Worm (Caenorhabditis elegans): ENCODE results near the gene hdl-2.

Gene hdl-2

ce11 chrIV:8866092-8866491 is 7.9 kb upstream of the hdl-2 start (continued):
- peak; percentile 23 for TF ChIP-seq lsy-12 (tag; optimal IDR thresholded peaks at IDR 0.05)

- TF ChIP-seq elt-2 (tag; optimal IDR thresholded peaks at IDR 0.05): peak; percentile 51
- TF ChIP-seq pha-4 (tag; optimal IDR thresholded peaks at IDR 0.05): peak; percentile 11
- TF ChIP-seq jun-1 (tag; optimal IDR thresholded peaks at IDR 0.05): no peak
Observed at ce11 chrIV:8867562-8867961, 6.4 kb upstream of the hdl-2 start.

- TF ChIP-seq ceh-9 (tag; optimal IDR thresholded peaks at IDR 0.05) (no peak), tbx-2 (tag; optimal IDR thresholded peaks at IDR 0.05) (no peak), egl-5 (tag; optimal IDR thresholded peaks at IDR 0.05) (no peak), lin-15B (tag; optimal IDR thresholded peaks at IDR 0.05) (peak; percentile 49), pha-4 (tag; optimal IDR thresholded peaks at IDR 0.05) (peak; percentile 75), lin-39 (tag; optimal IDR thresholded peaks at IDR 0.05) (no peak), ztf-11 (tag; optimal IDR thresholded peaks at IDR 0.05) (no peak), nhr-23 (tag; optimal IDR thresholded peaks at IDR 0.05) (peak; percentile 43), mdl-1 (tag; optimal IDR thresholded peaks at IDR 0.05) (no peak), elt-1 (tag; optimal IDR thresholded peaks at IDR 0.05) (no peak), nhr-25 (tag; optimal IDR thresholded peaks at IDR 0.05) (peak; percentile 9), R02D3.7 (tag; optimal IDR thresholded peaks at IDR 0.05) (no peak), ama-1 (optimal IDR thresholded peaks at IDR 0.05) (no peak), snpc-4 (tag; optimal IDR thresholded peaks at IDR 0.05) (peak; percentile 65)
Observed at ce11 chrIV:8869624-8870023, 4.3 kb upstream of the hdl-2 start, which contains the start of gene npp-23. Gene npp-23, minus strand, starts transcription at chrIV:8869679.

- no peak for TF ChIP-seq unc-39 (tag; optimal IDR thresholded peaks at IDR 0.05)
- no peak for TF ChIP-seq nhr-12 (tag; optimal IDR thresholded peaks at IDR 0.05)
- TF ChIP-seq R02D3.7 (tag; optimal IDR thresholded peaks at IDR 0.05): no peak
Observed at ce11 chrIV:8872958-8873357, 989 bp upstream of the hdl-2 start, which contains the start of gene C09G9.3. Gene C09G9.3, minus strand, starts transcription at chrIV:8873058.

ce11 chrIV:8879810-8880209 is 5.9 kb downstream of the hdl-2 start, which contains the start of gene npax-4:
Gene npax-4, minus strand, starts transcription at chrIV:8879910.
- TF ChIP-seq fos-1 (tag; optimal IDR thresholded peaks at IDR 0.05) (no peak), ceh-16 (tag; optimal IDR thresholded peaks at IDR 0.05) (no peak), pqm-1 (tag; optimal IDR thresholded peaks at IDR 0.05) (no peak), nhr-25 (tag; optimal IDR thresholded peaks at IDR 0.05) (no peak), mml-1 (tag; optimal IDR thresholded peaks at IDR 0.05) (no peak), nhr-12 (tag; optimal IDR thresholded peaks at IDR 0.05) (no peak), elt-3 (tag; optimal IDR thresholded peaks at IDR 0.05) (no peak), nhr-67 (tag; optimal IDR thresholded peaks at IDR 0.05) (no peak), nhr-237 (tag; optimal IDR thresholded peaks at IDR 0.05) (no peak)

- TF ChIP-seq ztf-11 (tag; optimal IDR thresholded peaks at IDR 0.05) (no peak), tbx-2 (tag; optimal IDR thresholded peaks at IDR 0.05) (no peak), daf-12 (tag; optimal IDR thresholded peaks at IDR 0.05) (no peak), pqm-1 (tag; optimal IDR thresholded peaks at IDR 0.05) (no peak), fkh-10 (GFP tag; optimal IDR thresholded peaks at IDR 0.05) (no peak)
Observed at ce11 chrIV:8881181-8881580, 7.2 kb downstream of the hdl-2 start, which contains the start of gene C09G9.8. Gene C09G9.8, plus strand, starts transcription at chrIV:8881481.

ce11 chrIV:8886228-8886627 is 12.3 kb downstream of the hdl-2 start, which contains the start of gene C09G9.5:
Gene C09G9.5, plus strand, starts transcription at chrIV:8886528.
- TF ChIP-seq snpc-4 (tag; optimal IDR thresholded peaks at IDR 0.05): no peak

- TF ChIP-seq fkh-2 (tag; optimal IDR thresholded peaks at IDR 0.05) (no peak), mml-1 (tag; optimal IDR thresholded peaks at IDR 0.05) (no peak)
Observed at ce11 chrIV:8888525-8889026, 14.6 kb downstream of the hdl-2 start, which contains the start of gene oma-1. Gene oma-1, plus strand, starts transcription at chrIV:8888976.
